Worm (Caenorhabditis elegans): ENCODE data around the gene F44E5.17.

DNA sequence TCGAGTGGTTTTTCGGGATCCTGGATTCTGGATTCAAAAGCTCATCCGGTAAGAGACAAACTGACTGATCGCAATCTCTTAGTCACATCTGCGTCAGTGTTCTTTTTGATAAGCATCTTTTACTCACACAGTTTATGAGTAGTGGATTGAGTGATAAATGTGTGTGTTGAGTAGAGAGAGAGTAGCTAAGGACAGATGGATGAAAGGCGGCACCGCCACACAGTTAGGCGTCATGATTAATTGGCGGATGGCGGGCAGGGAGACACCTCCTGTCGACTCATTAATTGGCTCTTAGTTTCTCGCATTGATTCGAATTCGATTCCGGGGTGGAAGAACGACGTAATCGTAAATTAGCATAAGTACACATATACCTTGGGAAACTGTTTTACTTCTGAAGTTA, 46.0 kb upstream of the F44E5.17 start:
- TF ChIP-seq C34F6.9 (tag; optimal IDR thresholded peaks at IDR 0.05) (no peak), ama-1 (optimal IDR thresholded peaks at IDR 0.05) (no peak), lin-39 (tag; optimal IDR thresholded peaks at IDR 0.05) (no peak), nhr-12 (tag; optimal IDR thresholded peaks at IDR 0.05) (no peak), sma-9 (GFP tag; optimal IDR thresholded peaks at IDR 0.05) (no peak), sma-9 (tag; optimal IDR thresholded peaks at IDR 0.05) (no peak), nhr-25 (tag; optimal IDR thresholded peaks at IDR 0.05) (no peak), lsy-2 (tag; optimal IDR thresholded peaks at IDR 0.05) (no peak), blmp-1 (tag; optimal IDR thresholded peaks at IDR 0.05; ENCODE audit: insufficient read depth) (no peak), nhr-77 (tag; optimal IDR thresholded peaks at IDR 0.05) (no peak), snpc-4 (tag; optimal IDR thresholded peaks at IDR 0.05) (no peak), aly-2 (tag; optimal IDR thresholded peaks at IDR 0.05) (no peak), unc-62 (GFP tag; optimal IDR thresholded peaks at IDR 0.05) (no peak), zag-1 (tag; optimal IDR thresholded peaks at IDR 0.05) (no peak), nhr-23 (tag; optimal IDR thresholded peaks at IDR 0.05) (no peak)

All from whole organism, L2 larva.